Worm (Caenorhabditis elegans) whole organism, young adult: ENCODE measurements around the gene sri-4.

Experiments
- B0019.2 ChIP-seq: fragments of 200-800 bp; sonication (Bioruptor generic); conservative IDR thresholded peaks from 2 replicates; pipeline ENCODE4 v1.3.6; 2022; ENCODE audit warnings: missing genetic modification reagents, missing genetic modification characterization, missing compliant biosample characterization
- B0035.1 ChIP-seq: sonication (generic microtip); optimal IDR thresholded peaks from 2 replicates; lab custom pipeline; 2016; ENCODE audit warnings: missing genetic modification characterization, mild to moderate bottlenecking, missing compliant biosample characterization, missing genotype, missing genetic modification reagents
- B0261.1 ChIP-seq: sonication (generic microtip); optimal IDR thresholded peaks from 2 replicates; lab custom pipeline; 2016; ENCODE audit warnings: mild to moderate bottlenecking, missing genetic modification characterization, moderate library complexity, missing compliant biosample characterization
- C17E4.6 ChIP-seq: fragments of 200-800 bp; sonication (Bioruptor generic); IDR thresholded peaks from 2 replicates; pipeline ENCODE4 v1.3.6; 2022; ENCODE audit warnings: missing genetic modification reagents, missing genetic modification characterization, missing compliant biosample characterization
- F22D6.2 ChIP-seq: sonication (generic microtip); optimal IDR thresholded peaks from 2 replicates; lab custom pipeline; 2016; ENCODE audit warnings: mild to moderate bottlenecking, missing genetic modification characterization, missing compliant biosample characterization
- F49E8.2 ChIP-seq: sonication (generic microtip); optimal IDR thresholded peaks from 3 replicates; lab custom pipeline; 2017; ENCODE audit warnings: missing genetic modification characterization, mild to moderate bottlenecking, missing compliant biosample characterization, antibody characterized with exemption, moderate library complexity; ENCODE audit not compliant: insufficient read depth
- F52B5.7 ChIP-seq: sonication (generic microtip); optimal IDR thresholded peaks from 2 replicates; lab custom pipeline; 2016; ENCODE audit warnings: mild to moderate bottlenecking, missing genetic modification characterization, missing compliant biosample characterization
- Y79H2A.3 ChIP-seq: fragments of 200-800 bp; sonication (Bioruptor generic); conservative IDR thresholded peaks from 2 replicates; pipeline ENCODE4 v1.3.6; 2022; ENCODE audit warnings: missing genetic modification reagents, missing genetic modification characterization, missing compliant biosample characterization
- ZK185.1 ChIP-seq: sonication (generic microtip); optimal IDR thresholded peaks from 2 replicates; lab custom pipeline; 2016; ENCODE audit warnings: mild to moderate bottlenecking, missing genetic modification characterization, missing compliant biosample characterization; ENCODE audit not compliant: poor library complexity, severe bottlenecking
- aptf-2 ChIP-seq: fragments of 200-800 bp; sonication (Bioruptor generic); conservative IDR thresholded peaks from 2 replicates; pipeline ENCODE4 v1.3.6; 2022; ENCODE audit warnings: missing genetic modification reagents, missing genetic modification characterization, missing compliant biosample characterization
- athp-1 ChIP-seq: sonication (generic microtip); optimal IDR thresholded peaks from 2 replicates; lab custom pipeline; 2017; ENCODE audit warnings: mild to moderate bottlenecking, missing genetic modification characterization, missing compliant biosample characterization
- attf-6 ChIP-seq: fragments of 200-800 bp; sonication (Bioruptor generic); IDR thresholded peaks from 2 replicates; pipeline ENCODE4 v1.3.6; 2022; ENCODE audit warnings: missing genetic modification reagents, missing genetic modification characterization, missing compliant biosample characterization
- bed-2 ChIP-seq: fragments of 200-800 bp; sonication (Bioruptor generic); IDR thresholded peaks from 2 replicates; pipeline ENCODE4 v1.3.6; 2022; ENCODE audit warnings: missing genetic modification reagents, missing genetic modification characterization, missing compliant biosample characterization
- ccch-3 ChIP-seq: fragments of 200-800 bp; sonication (Bioruptor generic); optimal IDR thresholded peaks from 2 replicates; lab custom pipeline; 2018; ENCODE audit warnings: mild to moderate bottlenecking, missing genetic modification characterization, missing compliant biosample characterization
- cebp-2 ChIP-seq: fragments of 200-800 bp; sonication (Bioruptor generic); IDR thresholded peaks from 2 replicates; pipeline ENCODE4 v1.3.6; 2022; ENCODE audit warnings: missing genetic modification characterization, missing compliant biosample characterization
- ceh-27 ChIP-seq: fragments of 200-800 bp; sonication (Bioruptor generic); optimal IDR thresholded peaks from 2 replicates; lab custom pipeline; 2018; ENCODE audit warnings: mild to moderate bottlenecking, missing genetic modification characterization, moderate library complexity, missing compliant biosample characterization
- ceh-79 ChIP-seq: sonication (generic microtip); optimal IDR thresholded peaks from 2 replicates; lab custom pipeline; 2017; ENCODE audit warnings: mild to moderate bottlenecking, missing genetic modification characterization, missing compliant biosample characterization
- ceh-91 ChIP-seq: fragments of 200-800 bp; sonication (Bioruptor generic); IDR thresholded peaks from 2 replicates; pipeline ENCODE4 v1.3.6; 2022; ENCODE audit warnings: missing genetic modification reagents, missing genetic modification characterization, missing compliant biosample characterization
- dox-1 ChIP-seq: fragments of 200-800 bp; sonication (Bioruptor generic); IDR thresholded peaks from 2 replicates; pipeline ENCODE4 v1.3.6; 2022; ENCODE audit warnings: missing genetic modification reagents, missing genetic modification characterization, missing compliant biosample characterization
- dpff-1 ChIP-seq: sonication (generic microtip); optimal IDR thresholded peaks from 2 replicates; lab custom pipeline; 2017; ENCODE audit warnings: mild to moderate bottlenecking, missing genetic modification characterization, missing compliant biosample characterization
- egl-18 ChIP-seq: fragments of 200-800 bp; sonication (Bioruptor generic); IDR thresholded peaks from 2 replicates; pipeline ENCODE4 v1.3.6; 2022; ENCODE audit warnings: missing genetic modification reagents, missing genetic modification characterization, missing compliant biosample characterization
- egrh-3 ChIP-seq: fragments of 200-800 bp; sonication (Bioruptor generic); IDR thresholded peaks from 2 replicates; pipeline ENCODE4 v1.3.6; 2022; ENCODE audit warnings: missing genetic modification reagents, missing genetic modification characterization, missing compliant biosample characterization
- ekl-4 ChIP-seq: fragments of 200-800 bp; sonication (Bioruptor generic); IDR thresholded peaks from 2 replicates; pipeline ENCODE4 v1.3.6; 2022; ENCODE audit warnings: missing genetic modification reagents, missing genetic modification characterization, missing compliant biosample characterization
- him-1 ChIP-seq: sonication (generic microtip); optimal IDR thresholded peaks from 2 replicates; lab custom pipeline; 2016; ENCODE audit warnings: missing genotype, missing genetic modification reagents, missing genetic modification characterization, missing compliant biosample characterization
- hlh-12 ChIP-seq: sonication (generic microtip); optimal IDR thresholded peaks from 2 replicates; lab custom pipeline; 2016; ENCODE audit warnings: missing genetic modification characterization, missing compliant biosample characterization
- hlh-26 ChIP-seq: fragments of 200-800 bp; sonication (Bioruptor generic); conservative IDR thresholded peaks from 2 replicates; pipeline ENCODE4 v1.3.6; 2022; ENCODE audit warnings: missing genetic modification reagents, missing genetic modification characterization, missing compliant biosample characterization
- hmg-1.2 ChIP-seq: fragments of 200-800 bp; sonication (Bioruptor generic); IDR thresholded peaks from 2 replicates; pipeline ENCODE4 v1.3.6; 2022; ENCODE audit warnings: missing genetic modification reagents, missing genetic modification characterization, missing compliant biosample characterization
- lin-54 ChIP-seq: fragments of 200-800 bp; sonication (Bioruptor generic); optimal IDR thresholded peaks from 2 replicates; lab custom pipeline; 2018; ENCODE audit warnings: mild to moderate bottlenecking, missing genetic modification characterization, missing compliant biosample characterization
- madf-10 ChIP-seq: sonication (generic microtip); optimal IDR thresholded peaks from 2 replicates; lab custom pipeline; 2016; ENCODE audit warnings: mild to moderate bottlenecking, missing genetic modification characterization, missing compliant biosample characterization
- madf-6 ChIP-seq: fragments of 200-800 bp; sonication (Bioruptor generic); IDR thresholded peaks from 2 replicates; pipeline ENCODE4 v1.3.6; 2022; ENCODE audit warnings: missing genetic modification reagents, missing genetic modification characterization, missing compliant biosample characterization
- mcd-1 ChIP-seq: fragments of 200-800 bp; sonication (Bioruptor generic); IDR thresholded peaks from 2 replicates; pipeline ENCODE4 v1.3.6; 2022; ENCODE audit warnings: missing genetic modification reagents, missing genetic modification characterization, missing compliant biosample characterization
- mxl-1 ChIP-seq: sonication (generic microtip); optimal IDR thresholded peaks from 2 replicates; lab custom pipeline; 2016; ENCODE audit warnings: missing genetic modification characterization, missing compliant biosample characterization
- nfya-2 ChIP-seq: fragments of 200-800 bp; sonication (Bioruptor generic); IDR thresholded peaks from 2 replicates; pipeline ENCODE4 v1.3.6; 2022; ENCODE audit warnings: missing genetic modification reagents, missing genetic modification characterization, missing compliant biosample characterization
- nfyb-1 ChIP-seq: fragments of 200-800 bp; sonication (Bioruptor generic); IDR thresholded peaks from 2 replicates; pipeline ENCODE4 v1.3.6; 2022; ENCODE audit warnings: missing genetic modification reagents, missing genetic modification characterization, missing compliant biosample characterization
- nhr-120 ChIP-seq: fragments of 200-800 bp; sonication (Bioruptor generic); IDR thresholded peaks from 2 replicates; pipeline ENCODE4 v1.3.6; 2022; ENCODE audit warnings: missing genetic modification characterization, missing compliant biosample characterization
- nhr-27 ChIP-seq: fragments of 200-800 bp; sonication (Bioruptor generic); optimal IDR thresholded peaks from 2 replicates; lab custom pipeline; 2018; ENCODE audit warnings: mild to moderate bottlenecking, missing genetic modification characterization, moderate library complexity, missing compliant biosample characterization
- nhr-90 ChIP-seq: sonication (generic microtip); optimal IDR thresholded peaks from 2 replicates; lab custom pipeline; 2016; ENCODE audit warnings: missing genotype, mild to moderate bottlenecking, missing genetic modification characterization, missing compliant biosample characterization
- pha-4 ChIP-seq: fragments of 150-350 bp; sonication (generic microtip); optimal IDR thresholded peaks from 2 replicates; lab custom pipeline; 2014; ENCODE audit warnings: missing biosample characterization, missing genetic modification reagents, missing genetic modification characterization
- repo-1 ChIP-seq: sonication (generic microtip); optimal IDR thresholded peaks from 2 replicates; lab custom pipeline; 2017; ENCODE audit warnings: mild to moderate bottlenecking, missing genetic modification characterization, missing compliant biosample characterization
- sea-2 ChIP-seq: fragments of 200-800 bp; sonication (Bioruptor generic); IDR thresholded peaks from 2 replicates; pipeline ENCODE4 v1.3.6; 2022; ENCODE audit warnings: missing genetic modification characterization, missing compliant biosample characterization
- snpc-3.4 ChIP-seq: sonication (generic microtip); optimal IDR thresholded peaks from 2 replicates; lab custom pipeline; 2017; ENCODE audit warnings: missing genetic modification characterization, mild to moderate bottlenecking, missing compliant biosample characterization, antibody characterized with exemption, moderate library complexity, missing genotype, missing genetic modification reagents
- snpc-4 ChIP-seq, 5 experiments: fragments of 150-350 bp in 1 of 5; sonication (generic microtip) in 4 of 5; optimal IDR thresholded peaks; 2 replicates each; lab custom pipeline; 2014 to 2018; ENCODE audit warnings: missing genetic modification characterization in 5 of 5, missing biosample characterization in 3 of 5, antibody characterized with exemption in 2 of 5, mild to moderate bottlenecking in 2 of 5, missing compliant biosample characterization in 2 of 5, missing genotype in 2 of 5, moderate library complexity in 2 of 5, missing genetic modification reagents in 1 of 5
- somi-1 ChIP-seq: fragments of 200-800 bp; sonication (Bioruptor generic); optimal IDR thresholded peaks from 2 replicates; lab custom pipeline; 2018; ENCODE audit warnings: mild to moderate bottlenecking, missing genetic modification characterization, missing compliant biosample characterization
- sptf-2 ChIP-seq: fragments of 200-800 bp; sonication (Bioruptor generic); optimal IDR thresholded peaks from 2 replicates; lab custom pipeline; 2018; ENCODE audit warnings: mild to moderate bottlenecking, missing genetic modification characterization, missing compliant biosample characterization
- tbp1 ChIP-seq: fragments of 200-800 bp; sonication (Bioruptor generic); optimal IDR thresholded peaks from 2 replicates; lab custom pipeline; 2018; ENCODE audit warnings: mild to moderate bottlenecking, missing genetic modification characterization, missing compliant biosample characterization
- unc-130 ChIP-seq: sonication (generic microtip); optimal IDR thresholded peaks from 2 replicates; lab custom pipeline; 2016; ENCODE audit warnings: missing genetic modification reagents, missing genetic modification characterization, missing compliant biosample characterization
- ztf-26 ChIP-seq: sonication (generic microtip); optimal IDR thresholded peaks from 2 replicates; lab custom pipeline; 2017; ENCODE audit warnings: missing genetic modification characterization, missing compliant biosample characterization
- ztf-3 ChIP-seq: fragments of 200-800 bp; sonication (Bioruptor generic); optimal IDR thresholded peaks from 2 replicates; lab custom pipeline; 2018; ENCODE audit warnings: mild to moderate bottlenecking, missing genetic modification characterization, missing compliant biosample characterization
- ztf-6 ChIP-seq: fragments of 200-800 bp; sonication (Bioruptor generic); IDR thresholded peaks from 2 replicates; pipeline ENCODE4 v1.3.6; 2022; ENCODE audit warnings: missing genetic modification reagents, missing genetic modification characterization, missing compliant biosample characterization

sri-4 gene

DNA sequence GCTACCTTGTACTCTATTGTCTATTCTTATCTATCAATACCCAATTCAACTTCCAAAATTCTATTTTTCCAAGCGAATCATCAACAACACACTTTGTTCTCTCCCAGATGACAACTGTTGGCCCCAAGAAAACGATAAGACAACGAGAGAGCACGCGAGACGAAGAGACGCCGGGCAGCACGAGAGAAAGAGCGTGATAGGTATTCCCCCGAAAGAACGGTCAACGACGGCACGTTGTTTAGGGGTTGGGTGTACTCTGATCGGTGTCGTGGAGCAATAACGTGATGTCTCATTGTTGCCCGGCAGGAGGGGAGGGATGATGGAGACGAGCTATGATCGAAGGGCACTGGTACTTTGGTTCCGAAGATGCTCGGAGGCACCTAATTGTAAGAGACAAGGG is 16.8 kb upstream of the sri-4 start (continued):
- TF ChIP-seq snpc-4 (GFP tag; optimal IDR thresholded peaks at IDR 0.05; lab: Kevin White, UChicago) (no peak), snpc-4 (tag; optimal IDR thresholded peaks at IDR 0.05; lab: Kevin White, UChicago) (peak in 2 of 4 experiments; percentile 41 to 47), athp-1 (peak; percentile 18), B0035.1 (tag; lab: Kevin White, UChicago) (peak; percentile 32), B0261.1 (tag; lab: Kevin White, UChicago) (no peak), repo-1 (peak; percentile 78), madf-10 (tag; lab: Kevin White, UChicago) (peak; percentile 79), nfyb-1 (GFP tag; lab: Robert Waterston, UW) (peak; percentile 89), B0019.2 (GFP tag; lab: Robert Waterston, UW) (no peak), ekl-4 (GFP tag; lab: Robert Waterston, UW) (peak; percentile 78), aptf-2 (GFP tag; lab: Robert Waterston, UW) (no peak), somi-1 (GFP tag; lab: Kevin White, UChicago) (peak; percentile 89), snpc-3.4 (tag; lab: Kevin White, UChicago) (no peak), C17E4.6 (no peak), egl-18 (GFP tag; lab: Robert Waterston, UW) (no peak), ceh-91 (GFP tag; lab: Robert Waterston, UW) (no peak), dpff-1 (tag; lab: Kevin White, UChicago) (no peak), ceh-79 (tag; lab: Kevin White, UChicago) (no peak), ztf-3 (GFP tag; lab: Kevin White, UChicago) (no peak), F49E8.2 (tag; lab: Kevin White, UChicago) (no peak), nhr-120 (no peak), mcd-1 (GFP tag; lab: Robert Waterston, UW) (peak; percentile 73), tbp1 (GFP tag; lab: Kevin White, UChicago) (peak; percentile 63), hlh-26 (no peak), madf-6 (0 out of 2 replicates have a peak, but pooled peaks have one; percentile 31), nfya-2 (GFP tag; lab: Robert Waterston, UW) (no peak), mxl-1 (tag; lab: Kevin White, UChicago) (no peak), pha-4 (tag; lab: Kevin White, UChicago) (peak; percentile 93), ztf-6 (GFP tag; lab: Robert Waterston, UW) (no peak), F22D6.2 (peak; percentile 84), egrh-3 (GFP tag; lab: Robert Waterston, UW) (peak; percentile 67), dox-1 (GFP tag; lab: Robert Waterston, UW) (peak; percentile 60; the same call in 1 of the 2 replicates), sea-2 (GFP tag; lab: Robert Waterston, UW) (0 out of 2 replicates have a peak, but pooled peaks have one; percentile 11), Y79H2A.3 (GFP tag; lab: Robert Waterston, UW) (no peak), him-1 (no peak), nhr-90 (tag; lab: Kevin White, UChicago) (peak; percentile 79), F52B5.7 (peak; percentile 76), lin-54 (GFP tag; lab: Kevin White, UChicago) (peak; percentile 61), hlh-12 (tag; lab: Kevin White, UChicago) (no peak), bed-2 (no peak), cebp-2 (GFP tag; lab: Robert Waterston, UW) (0 out of 2 replicates have a peak, but pooled peaks have one; percentile 61), nhr-27 (tag; lab: Kevin White, UChicago) (no peak), hmg-1.2 (GFP tag; lab: Robert Waterston, UW) (peak; percentile 85), ccch-3 (GFP tag; lab: Kevin White, UChicago) (no peak), ZK185.1 (peak; percentile 73), sptf-2 (GFP tag; lab: Kevin White, UChicago) (no peak), attf-6 (GFP tag; lab: Robert Waterston, UW) (no peak), ceh-27 (peak; percentile 41), unc-130 (no peak), ztf-26 (tag; lab: Kevin White, UChicago) (peak; percentile 83)
